Fruit fly (Drosophila melanogaster) whole organism, embryonic: ENCODE data around the gene CG34107.

Source experiments
- Blimp-1 ChIP-seq: fragments of 200-800 bp; sonication (Bioruptor generic); optimal IDR thresholded peaks from 3 replicates; lab custom pipeline; 2018; ENCODE audit warnings: missing biosample characterization, missing genetic modification characterization, mild to moderate bottlenecking, moderate library complexity, missing genetic modification reagents
- CG10209 ChIP-seq: fragments of 200-800 bp; sonication (Bioruptor generic); optimal IDR thresholded peaks from 3 replicates; lab custom pipeline; 2017; ENCODE audit warnings: missing biosample characterization, mild to moderate bottlenecking, missing genetic modification characterization, missing genetic modification reagents
- CG10565 ChIP-seq: fragments of 200-800 bp; sonication (Bioruptor generic); optimal IDR thresholded peaks from 3 replicates; lab custom pipeline; 2016; ENCODE audit warnings: missing biosample characterization, mild to moderate bottlenecking, missing genetic modification characterization
- CG10654 ChIP-seq: fragments of 200-800 bp; sonication (Bioruptor generic); optimal IDR thresholded peaks from 2 replicates; lab custom pipeline; 2016; ENCODE audit warnings: missing biosample characterization, missing genetic modification characterization
- CG11560 ChIP-seq: fragments of 200-800 bp; sonication (Bioruptor generic); IDR thresholded peaks from 3 replicates; pipeline ENCODE4 v1.3.6; 2022; ENCODE audit warnings: missing biosample characterization, missing genetic modification characterization
- CG14050 ChIP-seq: fragments of 200-800 bp; sonication (Bioruptor generic); IDR thresholded peaks from 3 replicates; pipeline ENCODE4 v1.3.6; 2022; ENCODE audit warnings: missing biosample characterization, missing genetic modification characterization
- CG15479 ChIP-seq: fragments of 200-800 bp; sonication (Bioruptor generic); optimal IDR thresholded peaks from 3 replicates; lab custom pipeline; 2019; ENCODE audit warnings: missing biosample characterization, mild to moderate bottlenecking, missing genetic modification characterization, moderate library complexity
- CG1647 ChIP-seq: fragments of 200-800 bp; sonication (Bioruptor generic); optimal IDR thresholded peaks from 3 replicates; lab custom pipeline; 2016; ENCODE audit warnings: missing biosample characterization, missing genetic modification characterization
- CG17359 ChIP-seq: fragments of 200-800 bp; sonication (Bioruptor generic); optimal IDR thresholded peaks from 3 replicates; lab custom pipeline; 2018; ENCODE audit warnings: missing biosample characterization, mild to moderate bottlenecking, missing genetic modification characterization, moderate library complexity
- CG17829 ChIP-seq: fragments of 200-800 bp; optimal IDR thresholded peaks from 2 replicates; lab custom pipeline; 2019; ENCODE audit warnings: missing biosample characterization, mild to moderate bottlenecking, missing genetic modification characterization, moderate library complexity
- CG3163 ChIP-seq: fragments of 200-800 bp; sonication (Bioruptor generic); optimal IDR thresholded peaks from 3 replicates; lab custom pipeline; 2016; ENCODE audit warnings: missing biosample characterization, missing genetic modification characterization
- CG33557 ChIP-seq: fragments of 200-800 bp; sonication (Bioruptor generic); optimal IDR thresholded peaks from 2 replicates; lab custom pipeline; 2019; ENCODE audit warnings: missing biosample characterization, mild to moderate bottlenecking, missing genetic modification characterization, moderate library complexity
- CG3847 ChIP-seq: fragments of 200-800 bp; sonication (Bioruptor generic); IDR thresholded peaks from 2 replicates; pipeline ENCODE4 v1.3.6; 2022; ENCODE audit warnings: missing biosample characterization, missing genetic modification characterization
- CG4282 ChIP-seq: fragments of 200-800 bp; sonication (Bioruptor generic); optimal IDR thresholded peaks from 2 replicates; lab custom pipeline; 2016; ENCODE audit warnings: missing biosample characterization, missing genetic modification characterization
- CG4854 ChIP-seq: fragments of 200-800 bp; sonication (Bioruptor generic); optimal IDR thresholded peaks from 2 replicates; lab custom pipeline; 2016; ENCODE audit warnings: missing biosample characterization, missing genetic modification characterization, inconsistent platforms
- CG5180 ChIP-seq: fragments of 200-800 bp; sonication (Bioruptor generic); optimal IDR thresholded peaks from 3 replicates; lab custom pipeline; 2017; ENCODE audit warnings: missing biosample characterization, missing genetic modification characterization, mild to moderate bottlenecking, moderate library complexity, missing genetic modification reagents
- CG8924 ChIP-seq: fragments of 200-800 bp; optimal IDR thresholded peaks from 3 replicates; lab custom pipeline; 2019; ENCODE audit warnings: missing biosample characterization, mild to moderate bottlenecking, missing genetic modification characterization, moderate library complexity
- CG9215 ChIP-seq: fragments of 200-800 bp; sonication (Bioruptor generic); IDR thresholded peaks from 2 replicates; pipeline ENCODE4 v1.3.6; 2022; ENCODE audit warnings: missing biosample characterization, missing genetic modification characterization
- CG9932 ChIP-seq: fragments of 200-800 bp; sonication (Bioruptor generic); IDR thresholded peaks from 2 replicates; pipeline ENCODE4 v1.3.6; 2022; ENCODE audit warnings: missing biosample characterization, missing genetic modification characterization
- Chrac-16 ChIP-seq: fragments of 200-800 bp; sonication (Bioruptor generic); optimal IDR thresholded peaks from 3 replicates; lab custom pipeline; 2016; ENCODE audit warnings: missing biosample characterization, missing genetic modification characterization
- Dad ChIP-seq: fragments of 200-800 bp; sonication (Bioruptor generic); optimal IDR thresholded peaks from 3 replicates; lab custom pipeline; 2016; ENCODE audit warnings: missing biosample characterization, missing genetic modification characterization
- Drgx ChIP-seq: fragments of 200-800 bp; sonication (Bioruptor generic); IDR thresholded peaks from 2 replicates; pipeline ENCODE4 v1.3.6; 2022; ENCODE audit warnings: missing biosample characterization, missing genetic modification characterization
- Ets97D ChIP-seq: fragments of 200-800 bp; sonication (Bioruptor generic); optimal IDR thresholded peaks from 3 replicates; lab custom pipeline; 2016; ENCODE audit warnings: missing biosample characterization, missing genetic modification characterization
- Fer3 ChIP-seq: fragments of 200-800 bp; sonication (Bioruptor generic); optimal IDR thresholded peaks from 2 replicates; lab custom pipeline; 2018; ENCODE audit warnings: missing biosample characterization, mild to moderate bottlenecking, missing genetic modification characterization, moderate library complexity
- Hmx ChIP-seq: fragments of 200-800 bp; sonication (Bioruptor generic); optimal IDR thresholded peaks from 2 replicates; lab custom pipeline; 2016; ENCODE audit warnings: missing biosample characterization, missing genetic modification characterization
- Oaz ChIP-seq: fragments of 200-800 bp; sonication (Bioruptor generic); IDR thresholded peaks from 2 replicates; pipeline ENCODE4 v1.3.6; 2022; ENCODE audit warnings: missing biosample characterization, missing genetic modification characterization
- Ptx1 ChIP-seq: fragments of 200-800 bp; sonication (Bioruptor generic); IDR thresholded peaks from 2 replicates; pipeline ENCODE4 v1.3.6; 2022; ENCODE audit warnings: missing biosample characterization, missing genetic modification characterization
- Rfx ChIP-seq: fragments of 200-800 bp; sonication (Bioruptor generic); IDR thresholded peaks from 2 replicates; pipeline ENCODE4 v1.3.6; 2022; ENCODE audit warnings: missing biosample characterization, missing genetic modification characterization
- Rx ChIP-seq: fragments of 200-800 bp; sonication (Bioruptor generic); IDR thresholded peaks from 2 replicates; pipeline ENCODE4 v1.3.6; 2022; ENCODE audit warnings: missing biosample characterization, missing genetic modification characterization
- Sin3A ChIP-seq: fragments of >200 bp; optimal IDR thresholded peaks from 2 replicates; lab custom pipeline; 2018
- Sox100B ChIP-seq: fragments of 200-800 bp; sonication (Bioruptor generic); optimal IDR thresholded peaks from 3 replicates; lab custom pipeline; 2018; ENCODE audit warnings: missing biosample characterization, mild to moderate bottlenecking, missing genetic modification characterization
- Xrp1 ChIP-seq: fragments of 200-800 bp; sonication (Bioruptor generic); IDR thresholded peaks from 2 replicates; pipeline ENCODE4 v1.3.6; 2022; ENCODE audit warnings: missing biosample characterization, missing genetic modification characterization
- YL-1 ChIP-seq: fragments of 200-800 bp; sonication (Bioruptor generic); optimal IDR thresholded peaks from 3 replicates; lab custom pipeline; 2017; ENCODE audit warnings: missing biosample characterization, mild to moderate bottlenecking, missing genetic modification characterization
- al ChIP-seq: fragments of 200-800 bp; sonication (Bioruptor generic); IDR thresholded peaks from 2 replicates; pipeline ENCODE4 v1.3.6; 2022; ENCODE audit warnings: missing biosample characterization, missing genetic modification characterization
- amos ChIP-seq: fragments of 200-800 bp; sonication (Bioruptor generic); IDR thresholded peaks from 2 replicates; pipeline ENCODE4 v1.3.6; 2022; ENCODE audit warnings: missing biosample characterization, missing genetic modification characterization; ENCODE audit not compliant: partially characterized antibody
- ato ChIP-seq: fragments of 200-800 bp; sonication (Bioruptor generic); IDR thresholded peaks from 2 replicates; pipeline ENCODE4 v1.3.6; 2022; ENCODE audit warnings: missing biosample characterization, missing genetic modification characterization; ENCODE audit not compliant: partially characterized antibody
- az2 ChIP-seq: fragments of 200-800 bp; sonication (Bioruptor generic); optimal IDR thresholded peaks from 3 replicates; lab custom pipeline; 2016; ENCODE audit warnings: missing biosample characterization, missing genetic modification characterization
- croc ChIP-seq: fragments of 200-800 bp; sonication (Bioruptor generic); conservative IDR thresholded peaks from 3 replicates; pipeline ENCODE4 v1.3.6; 2022; ENCODE audit warnings: missing biosample characterization, missing genetic modification characterization
- dm ChIP-seq: fragments of 200-800 bp; sonication (Bioruptor generic); optimal IDR thresholded peaks from 3 replicates; lab custom pipeline; 2016; ENCODE audit warnings: missing biosample characterization, missing genetic modification characterization
- fd3F ChIP-seq: fragments of 200-800 bp; sonication (Bioruptor generic); optimal IDR thresholded peaks from 2 replicates; lab custom pipeline; 2018; ENCODE audit warnings: missing biosample characterization, mild to moderate bottlenecking, missing genetic modification characterization, moderate library complexity
- h ChIP-seq: fragments of >200 bp; optimal IDR thresholded peaks from 2 replicates; lab custom pipeline; 2017
- hkb ChIP-seq, 2 experiments: fragments of 200-800 bp in 1 of 2; fragments of >200 bp in 1 of 2; sonication (Bioruptor generic) in 1 of 2; IDR thresholded peaks in 1 of 2; optimal IDR thresholded peaks in 1 of 2; 2 replicates each; pipeline versions ENCODE4 v1.3.6 to Lab custom; 2017 to 2022; ENCODE audit warnings: missing biosample characterization in 1 of 2, missing genetic modification characterization in 1 of 2
- jing ChIP-seq: fragments of 200-800 bp; sonication (Bioruptor generic); optimal IDR thresholded peaks from 2 replicates; lab custom pipeline; 2018; ENCODE audit warnings: missing biosample characterization, mild to moderate bottlenecking, missing genetic modification characterization
- knrl ChIP-seq: fragments of 200-800 bp; sonication (Bioruptor generic); IDR thresholded peaks from 3 replicates; pipeline ENCODE4 v1.3.6; 2022; ENCODE audit warnings: missing biosample characterization, missing genetic modification characterization; ENCODE audit not compliant: partially characterized antibody
- mam ChIP-seq: fragments of 200-800 bp; sonication (Bioruptor generic); optimal IDR thresholded peaks from 3 replicates; lab custom pipeline; 2016; ENCODE audit warnings: missing biosample characterization, missing genetic modification characterization
- nerfin-2 ChIP-seq: fragments of 200-800 bp; sonication (Bioruptor generic); IDR thresholded peaks from 2 replicates; pipeline ENCODE4 v1.3.6; 2022; ENCODE audit warnings: missing biosample characterization, missing genetic modification characterization; ENCODE audit not compliant: partially characterized antibody
- oc ChIP-seq: fragments of 200-800 bp; sonication (Bioruptor generic); optimal IDR thresholded peaks from 2 replicates; lab custom pipeline; 2018; ENCODE audit warnings: missing biosample characterization, mild to moderate bottlenecking, missing genetic modification characterization, moderate library complexity
- schlank ChIP-seq: fragments of 200-800 bp; sonication (Bioruptor generic); optimal IDR thresholded peaks from 2 replicates; lab custom pipeline; 2018; ENCODE audit warnings: missing biosample characterization, mild to moderate bottlenecking, missing genetic modification characterization
- sens-2 ChIP-seq: fragments of 200-800 bp; sonication (Bioruptor generic); IDR thresholded peaks from 2 replicates; pipeline ENCODE4 v1.3.6; 2022; ENCODE audit warnings: missing biosample characterization, missing genetic modification characterization
- seq ChIP-seq: fragments of 200-800 bp; sonication (Bioruptor generic); IDR thresholded peaks from 2 replicates; pipeline ENCODE4 v1.3.6; 2022; ENCODE audit warnings: missing biosample characterization, missing genetic modification characterization
- tgo ChIP-seq: fragments of 200-800 bp; sonication (Bioruptor generic); IDR thresholded peaks from 3 replicates; pipeline ENCODE4 v1.3.6; 2022; ENCODE audit warnings: missing biosample characterization, missing genetic modification characterization
- zfh2 ChIP-seq: fragments of 200-800 bp; sonication (Bioruptor generic); optimal IDR thresholded peaks from 2 replicates; lab custom pipeline; 2016; ENCODE audit warnings: missing biosample characterization, missing genetic modification characterization

CG34107 gene

DNA sequence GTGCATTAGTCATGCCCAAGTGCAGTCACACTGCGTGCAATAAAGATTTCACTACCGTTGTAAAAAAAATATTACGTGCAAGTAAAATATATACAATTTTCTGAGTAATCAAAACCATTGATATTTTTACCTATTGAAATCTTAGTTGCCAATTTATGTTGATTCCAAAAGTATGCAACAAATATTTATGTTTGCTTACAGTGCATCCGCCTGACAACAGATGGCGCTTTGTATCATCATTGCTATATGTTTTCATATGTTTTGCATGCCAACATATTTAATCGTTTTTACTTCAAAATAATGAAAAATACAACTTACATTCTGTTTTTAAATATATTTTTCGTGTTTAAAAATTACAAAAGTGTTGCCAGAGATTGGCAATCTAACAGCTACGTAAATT, 21.2 kb upstream of the CG34107 start (continued):
- no peak for TF ChIP-seq CG10654 (GFP tag; lab: Kevin White, UChicago)
- TF ChIP-seq Fer3 = no peak
- no peak for TF ChIP-seq ato (GFP tag; lab: Robert Waterston, UW)
- 0 out of 2 replicates have a peak, but pooled peaks have one; percentile 21 for TF ChIP-seq CG3847 (GFP tag; lab: Robert Waterston, UW)
- peak; percentile 32 for TF ChIP-seq CG17359 (tag; lab: Kevin White, UChicago)
- no peak for TF ChIP-seq oc (tag; lab: Kevin White, UChicago)
- no peak for TF ChIP-seq dm
- no peak for TF ChIP-seq CG10565 (GFP tag; lab: Kevin White, UChicago)
- no peak for TF ChIP-seq hkb (optimal IDR thresholded peaks at IDR 0.05; lab: Kevin White, UChicago)
- no peak for TF ChIP-seq hkb (GFP tag; IDR thresholded peaks at IDR 0.05; lab: Robert Waterston, UW)
- TF ChIP-seq CG17829 (tag; lab: Kevin White, UChicago) = peak; percentile 13
- TF ChIP-seq az2 (GFP tag; lab: Kevin White, UChicago) = peak; percentile 9
- no peak for TF ChIP-seq Hmx (GFP tag; lab: Kevin White, UChicago)
- TF ChIP-seq nerfin-2 = no peak
- TF ChIP-seq CG9215 = no peak
- peak; percentile 44 for TF ChIP-seq Sox100B
- no peak for TF ChIP-seq Oaz (GFP tag; lab: Robert Waterston, UW)
- TF ChIP-seq CG4854 (GFP tag; lab: Kevin White, UChicago) = peak; percentile 36
- peak; percentile 56 for TF ChIP-seq Rfx (GFP tag; lab: Robert Waterston, UW)
- TF ChIP-seq mam (GFP tag; lab: Kevin White, UChicago) = no peak
- TF ChIP-seq al (GFP tag; lab: Robert Waterston, UW) = no peak
- no peak for TF ChIP-seq schlank (tag; lab: Kevin White, UChicago)
- no peak for TF ChIP-seq zfh2 (GFP tag; lab: Kevin White, UChicago)
- TF ChIP-seq Ets97D = no peak
- no peak for TF ChIP-seq tgo (GFP tag; lab: Robert Waterston, UW)
- TF ChIP-seq Blimp-1 (GFP tag; lab: Kevin White, UChicago) = peak; percentile 37
- TF ChIP-seq CG33557 (GFP tag; lab: Kevin White, UChicago) = peak; percentile 20
- TF ChIP-seq YL-1 (GFP tag; lab: Kevin White, UChicago) = no peak
- no peak for TF ChIP-seq Sin3A (lab: Kevin White, UChicago)
- no peak for TF ChIP-seq h (lab: Kevin White, UChicago)
- TF ChIP-seq CG9932 (GFP tag; lab: Robert Waterston, UW) = no peak
- TF ChIP-seq fd3F (GFP tag; lab: Kevin White, UChicago) = no peak
- TF ChIP-seq Rx (GFP tag; lab: Robert Waterston, UW) = no peak
- TF ChIP-seq CG3163 (GFP tag; lab: Kevin White, UChicago) = no peak
- no peak for TF ChIP-seq CG14050 (GFP tag; lab: Robert Waterston, UW)
- peak; percentile 22; the same call in 1 of the 3 replicates for TF ChIP-seq croc (GFP tag; lab: Robert Waterston, UW)
- TF ChIP-seq Xrp1 = peak; percentile 46; the same call in 1 of the 2 replicates
- TF ChIP-seq Ptx1 (GFP tag; lab: Robert Waterston, UW) = no peak
- TF ChIP-seq CG4282 = no peak
- no peak for TF ChIP-seq CG8924 (tag; lab: Kevin White, UChicago)
- no peak for TF ChIP-seq CG10209
- no peak for TF ChIP-seq sens-2
- peak; percentile 42; the same call in 1 of the 3 replicates for TF ChIP-seq knrl (GFP tag; lab: Robert Waterston, UW)
- TF ChIP-seq CG11560 = no peak
- no peak for TF ChIP-seq jing (GFP tag; lab: Kevin White, UChicago)
- no peak; the same call in 1 of the 2 replicates for TF ChIP-seq amos (GFP tag; lab: Robert Waterston, UW)
- no peak for TF ChIP-seq Drgx (GFP tag; lab: Robert Waterston, UW)
- TF ChIP-seq CG5180 (GFP tag; lab: Kevin White, UChicago) = peak; percentile 21
- TF ChIP-seq Chrac-16 (GFP tag; lab: Kevin White, UChicago) = peak; percentile 6
- TF ChIP-seq CG1647 (GFP tag; lab: Kevin White, UChicago) = no peak
- no peak for TF ChIP-seq CG15479
- peak; percentile 39; the same call in 1 of the 2 replicates for TF ChIP-seq seq (GFP tag; lab: Robert Waterston, UW)
- TF ChIP-seq Dad (GFP tag; lab: Kevin White, UChicago) = no peak
